Worm (Caenorhabditis elegans): ENCODE data around the gene ippk-1.

The ippk-1 gene

DNA sequence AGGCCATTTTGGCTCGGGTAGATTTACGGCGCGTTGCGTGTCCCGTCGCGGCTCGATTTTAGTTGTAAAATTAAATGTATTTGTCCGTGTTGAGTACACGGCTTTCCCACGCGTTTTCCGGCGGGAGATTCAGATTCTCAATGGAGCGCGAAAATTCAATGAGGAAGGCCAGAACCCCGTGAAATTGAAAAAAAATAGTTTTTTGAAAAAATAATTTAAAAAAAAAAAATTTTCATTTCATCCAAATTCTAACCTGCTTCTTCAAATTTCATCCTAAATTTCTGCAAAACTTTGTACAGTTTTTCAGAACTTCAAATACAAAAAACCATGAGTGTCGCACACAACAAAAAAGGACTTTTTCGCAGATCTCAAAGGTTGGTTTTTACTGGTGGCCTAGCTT lies 33.9 kb upstream of the ippk-1 start, which contains the start of gene glb-29:
glb-29 (plus strand) TSS at position 301 of the 400 bp plus-strand sequence.
- TF ChIP-seq Y75B8A.6 (GFP tag; IDR thresholded peaks at IDR 0.05) (no peak), Y5F2A.4 (GFP tag; optimal IDR thresholded peaks at IDR 0.05) (no peak), ceh-82 (tag; optimal IDR thresholded peaks at IDR 0.05) (no peak), nhr-6 (tag; optimal IDR thresholded peaks at IDR 0.05) (no peak), F10B5.3 (tag; optimal IDR thresholded peaks at IDR 0.05) (no peak), spr-3 (GFP tag; optimal IDR thresholded peaks at IDR 0.05) (no peak), ces-1 (GFP tag; optimal IDR thresholded peaks at IDR 0.05) (no peak), madf-9 (GFP tag; conservative IDR thresholded peaks at IDR 0.05) (no peak), cey-2 (tag; optimal IDR thresholded peaks at IDR 0.05; ENCODE audit: borderline replicate concordance, insufficient read depth) (no peak), pha-4 (GFP tag; IDR thresholded peaks at IDR 0.05) (no peak), pha-4 (tag; optimal IDR thresholded peaks at IDR 0.05) (no peak), zag-1 (tag; optimal IDR thresholded peaks at IDR 0.05) (no peak), egl-43 (GFP tag; IDR thresholded peaks at IDR 0.05) (no peak), hlh-30 (tag; optimal IDR thresholded peaks at IDR 0.05; ENCODE audit: insufficient read depth) (no peak), hif-1 (tag; optimal IDR thresholded peaks at IDR 0.05) (no peak), aly-2 (tag; optimal IDR thresholded peaks at IDR 0.05) (no peak), pqm-1 (tag; optimal IDR thresholded peaks at IDR 0.05) (no peak), nhr-237 (tag; optimal IDR thresholded peaks at IDR 0.05) (no peak), ZK337.2 (GFP tag; IDR thresholded peaks at IDR 0.05) (no peak), nhr-42 (GFP tag; IDR thresholded peaks at IDR 0.05) (no peak), madf-5 (GFP tag; IDR thresholded peaks at IDR 0.05) (no peak)

- peak; percentile 18 for TF ChIP-seq aha-1 (tag)
- TF ChIP-seq lsy-2 (tag; optimal IDR thresholded peaks at IDR 0.05): peak in 1 of 2 experiments; percentile 77
- TF ChIP-seq dmd-6 (GFP tag; IDR thresholded peaks at IDR 0.05): no peak
- no peak for TF ChIP-seq vab-7 (GFP tag; IDR thresholded peaks at IDR 0.05)
- peak; percentile 46 for TF ChIP-seq lin-38 (GFP tag; IDR thresholded peaks at IDR 0.05)
- TF ChIP-seq nhr-25 (tag; optimal IDR thresholded peaks at IDR 0.05; ENCODE audit: borderline replicate concordance, insufficient read depth): no peak
- TF ChIP-seq F37D6.2 (tag; optimal IDR thresholded peaks at IDR 0.05): no peak
Measured at ce11 chrII:12023315-12023878, 19.3 kb upstream of the ippk-1 start, which contains the start of gene Y17G7B.12. Gene Y17G7B.12 (plus strand): TSS chrII:12023861.

- TF ChIP-seq Y48G9A.11 (GFP tag; IDR thresholded peaks at IDR 0.05) (no peak), nhr-41 (GFP tag; IDR thresholded peaks at IDR 0.05) (no peak), lin-38 (GFP tag; IDR thresholded peaks at IDR 0.05) (no peak), ces-1 (GFP tag; optimal IDR thresholded peaks at IDR 0.05) (no peak), hif-1 (tag; optimal IDR thresholded peaks at IDR 0.05) (peak in 1 of 2 experiments; percentile 21), ZK337.2 (GFP tag; IDR thresholded peaks at IDR 0.05) (no peak), snpc-1.2 (GFP tag; IDR thresholded peaks at IDR 0.05) (no peak), nhr-11 (tag; optimal IDR thresholded peaks at IDR 0.05) (no peak), R02D3.7 (tag; optimal IDR thresholded peaks at IDR 0.05) (no peak), php-3 (GFP tag; IDR thresholded peaks at IDR 0.05) (peak; percentile 91), lin-29 (GFP tag; IDR thresholded peaks at IDR 0.05) (no peak), nhr-77 (tag; optimal IDR thresholded peaks at IDR 0.05) (no peak), Y5F2A.4 (GFP tag; optimal IDR thresholded peaks at IDR 0.05) (no peak), pqm-1 (tag; optimal IDR thresholded peaks at IDR 0.05) (peak; percentile 64), T20F7.1 (GFP tag; optimal IDR thresholded peaks at IDR 0.05) (no peak), lim-7 (GFP tag; IDR thresholded peaks at IDR 0.05) (no peak), mep-1 (tag; optimal IDR thresholded peaks at IDR 0.05) (peak; percentile 8), nhr-28 (tag; optimal IDR thresholded peaks at IDR 0.05) (peak; percentile 61), fkh-10 (GFP tag; optimal IDR thresholded peaks at IDR 0.05) (no peak), pha-4 (GFP tag; IDR thresholded peaks at IDR 0.05) (no peak), pha-4 (tag; optimal IDR thresholded peaks at IDR 0.05) (peak; percentile 74), lir-3 (tag; optimal IDR thresholded peaks at IDR 0.05) (no peak), nhr-6 (tag; optimal IDR thresholded peaks at IDR 0.05) (peak; percentile 92), aha-1 (tag) (peak; percentile 69), daf-16 (GFP tag; optimal IDR thresholded peaks at IDR 0.05) (no peak), daf-16 (tag; optimal IDR thresholded peaks at IDR 0.05) (peak; percentile 87), hlh-30 (tag; optimal IDR thresholded peaks at IDR 0.05; ENCODE audit: insufficient read depth) (peak; percentile 42), dmd-6 (GFP tag; IDR thresholded peaks at IDR 0.05) (peak; percentile 75; the same call in 1 of the 2 replicates), ceh-20 (GFP tag; IDR thresholded peaks at IDR 0.05) (no peak), tag-97 (GFP tag; IDR thresholded peaks at IDR 0.05) (no peak)
Measured at ce11 chrII:12027697-12028245, 14.9 kb upstream of the ippk-1 start, which contains the start of gene Y17G7B.8. Gene Y17G7B.8 (minus strand): TSS chrII:12027747.

All from whole organism, L4 larva.